Worm (Caenorhabditis elegans) whole organism, late embryonic: Measurements from ENCODE around the gene srt-14.

Experiments
- C08G9.2 ChIP-seq: sonication (generic microtip); optimal IDR thresholded peaks from 2 replicates; lab custom pipeline; 2016; ENCODE audit warnings: mild to moderate bottlenecking, missing genetic modification characterization, moderate library complexity, missing compliant biosample characterization
- K02D7.2 ChIP-seq: sonication (generic microtip); optimal IDR thresholded peaks from 2 replicates; lab custom pipeline; 2017; ENCODE audit warnings: mild to moderate bottlenecking, missing genetic modification characterization, missing compliant biosample characterization
- Y22D7AL.16 ChIP-seq: sonication (generic microtip); optimal IDR thresholded peaks from 2 replicates; lab custom pipeline; 2016; ENCODE audit warnings: missing genetic modification characterization, missing compliant biosample characterization
- ahr-1 ChIP-seq: sonication (generic microtip); optimal IDR thresholded peaks from 2 replicates; lab custom pipeline; 2016; ENCODE audit warnings: missing genetic modification characterization, missing compliant biosample characterization
- ceh-14 ChIP-seq: sonication (generic microtip); optimal IDR thresholded peaks from 2 replicates; lab custom pipeline; 2016; ENCODE audit warnings: missing genotype, missing genetic modification characterization, missing compliant biosample characterization
- ceh-18 ChIP-seq: sonication (generic microtip); optimal IDR thresholded peaks from 2 replicates; lab custom pipeline; 2016; ENCODE audit warnings: missing genetic modification characterization, missing compliant biosample characterization
- ceh-2 ChIP-seq: sonication (generic microtip); optimal IDR thresholded peaks from 2 replicates; lab custom pipeline; 2016; ENCODE audit warnings: missing genotype, missing genetic modification characterization, missing compliant biosample characterization
- ceh-31 ChIP-seq: sonication (generic microtip); optimal IDR thresholded peaks from 2 replicates; lab custom pipeline; 2016; ENCODE audit warnings: missing genetic modification characterization, missing compliant biosample characterization
- ceh-34 ChIP-seq: sonication (generic microtip); optimal IDR thresholded peaks from 2 replicates; lab custom pipeline; 2016; ENCODE audit warnings: mild to moderate bottlenecking, missing genetic modification characterization, missing compliant biosample characterization
- ceh-48 ChIP-seq: sonication (generic microtip); optimal IDR thresholded peaks from 2 replicates; lab custom pipeline; 2016; ENCODE audit warnings: missing genetic modification characterization, inconsistent platforms, missing compliant biosample characterization
- dmd-4 ChIP-seq: sonication (generic microtip); optimal IDR thresholded peaks from 2 replicates; lab custom pipeline; 2016; ENCODE audit warnings: borderline replicate concordance, missing genetic modification characterization, missing compliant biosample characterization
- dve-1 ChIP-seq: sonication (generic microtip); optimal IDR thresholded peaks from 2 replicates; lab custom pipeline; 2017; ENCODE audit warnings: antibody characterized with exemption, mild to moderate bottlenecking, missing genetic modification characterization, missing compliant biosample characterization
- elt-4 ChIP-seq: sonication (generic microtip); optimal IDR thresholded peaks from 2 replicates; lab custom pipeline; 2016; ENCODE audit warnings: missing genetic modification characterization, missing compliant biosample characterization
- ets-4 ChIP-seq: sonication (generic microtip); optimal IDR thresholded peaks from 2 replicates; lab custom pipeline; 2016; ENCODE audit warnings: missing genetic modification characterization, missing compliant biosample characterization
- fkh-10 ChIP-seq: fragments of 150-350 bp; optimal IDR thresholded peaks from 2 replicates; lab custom pipeline; 2014; ENCODE audit warnings: missing biosample characterization, missing genetic modification reagents, missing genetic modification characterization
- fkh-6 ChIP-seq: sonication (generic microtip); optimal IDR thresholded peaks from 2 replicates; lab custom pipeline; 2016; ENCODE audit warnings: missing genetic modification characterization, missing compliant biosample characterization
- hlh-13 ChIP-seq: fragments of 200-800 bp; sonication (Bioruptor generic); optimal IDR thresholded peaks from 2 replicates; lab custom pipeline; 2018; ENCODE audit warnings: mild to moderate bottlenecking, missing genetic modification characterization, missing compliant biosample characterization
- hlh-30 ChIP-seq: sonication (generic microtip); optimal IDR thresholded peaks from 2 replicates; lab custom pipeline; 2017; ENCODE audit warnings: antibody characterized with exemption, missing genetic modification characterization, missing compliant biosample characterization; ENCODE audit not compliant: insufficient read depth
- hlh-6 ChIP-seq: sonication (generic microtip); optimal IDR thresholded peaks from 2 replicates; lab custom pipeline; 2016; ENCODE audit warnings: missing genotype, missing genetic modification characterization, missing compliant biosample characterization
- hlh-8 ChIP-seq: sonication (generic microtip); optimal IDR thresholded peaks from 2 replicates; lab custom pipeline; 2016; ENCODE audit warnings: missing genotype, missing genetic modification characterization, missing compliant biosample characterization
- lim-6 ChIP-seq: sonication (generic microtip); optimal IDR thresholded peaks from 2 replicates; lab custom pipeline; 2016; ENCODE audit warnings: missing genetic modification characterization, missing compliant biosample characterization
- lin-11 ChIP-seq: fragments of 200-800 bp; sonication (Bioruptor generic); optimal IDR thresholded peaks from 2 replicates; lab custom pipeline; 2018; ENCODE audit warnings: mild to moderate bottlenecking, missing genetic modification characterization, missing compliant biosample characterization
- npax-4 ChIP-seq: sonication (generic microtip); optimal IDR thresholded peaks from 2 replicates; lab custom pipeline; 2016; ENCODE audit warnings: missing genetic modification characterization, missing compliant biosample characterization
- pag-3 ChIP-seq: sonication (generic microtip); optimal IDR thresholded peaks from 2 replicates; lab custom pipeline; 2016; ENCODE audit warnings: missing compliant biosample characterization, missing genetic modification characterization, borderline replicate concordance
- pat-9 ChIP-seq: fragments of 200-800 bp; sonication (Bioruptor generic); optimal IDR thresholded peaks from 2 replicates; lab custom pipeline; 2018; ENCODE audit warnings: mild to moderate bottlenecking, missing genetic modification characterization, moderate library complexity, missing compliant biosample characterization
- pax-1 ChIP-seq: fragments of 150-350 bp; optimal IDR thresholded peaks from 2 replicates; lab custom pipeline; 2014; ENCODE audit warnings: missing biosample characterization, missing genetic modification characterization
- pha-2 ChIP-seq: sonication (generic microtip); optimal IDR thresholded peaks from 2 replicates; lab custom pipeline; 2017; ENCODE audit warnings: mild to moderate bottlenecking, missing genetic modification characterization, missing compliant biosample characterization
- pqm-1 ChIP-seq: sonication (generic microtip); optimal IDR thresholded peaks from 2 replicates; lab custom pipeline; 2016; ENCODE audit warnings: missing genetic modification characterization, missing compliant biosample characterization
- pros-1 ChIP-seq: fragments of 150-350 bp; optimal IDR thresholded peaks from 2 replicates; lab custom pipeline; 2014; ENCODE audit warnings: missing biosample characterization, missing genetic modification reagents, missing genetic modification characterization
- ref-2 ChIP-seq: sonication (generic microtip); optimal IDR thresholded peaks from 2 replicates; lab custom pipeline; 2016; ENCODE audit warnings: missing genetic modification characterization, missing compliant biosample characterization
- sox-2 ChIP-seq: fragments of 200-800 bp; sonication (Bioruptor generic); IDR thresholded peaks from 2 replicates; pipeline ENCODE4 v1.3.6; 2022; ENCODE audit warnings: missing genetic modification reagents, missing genetic modification characterization, missing compliant biosample characterization
- syd-9 ChIP-seq: sonication (generic microtip); optimal IDR thresholded peaks from 2 replicates; lab custom pipeline; 2016; ENCODE audit warnings: mild to moderate bottlenecking, missing genetic modification characterization, moderate library complexity, missing compliant biosample characterization
- ttx-3 ChIP-seq: sonication (generic microtip); optimal IDR thresholded peaks from 2 replicates; lab custom pipeline; 2016; ENCODE audit warnings: missing genetic modification reagents, missing genetic modification characterization, missing compliant biosample characterization
- unc-42 ChIP-seq: sonication (generic microtip); optimal IDR thresholded peaks from 2 replicates; lab custom pipeline; 2016; ENCODE audit warnings: missing genotype, missing genetic modification characterization, missing compliant biosample characterization
- ztf-16 ChIP-seq: sonication (generic microtip); optimal IDR thresholded peaks from 2 replicates; lab custom pipeline; 2017; ENCODE audit warnings: missing genetic modification characterization, missing compliant biosample characterization

The srt-14 gene

DNA sequence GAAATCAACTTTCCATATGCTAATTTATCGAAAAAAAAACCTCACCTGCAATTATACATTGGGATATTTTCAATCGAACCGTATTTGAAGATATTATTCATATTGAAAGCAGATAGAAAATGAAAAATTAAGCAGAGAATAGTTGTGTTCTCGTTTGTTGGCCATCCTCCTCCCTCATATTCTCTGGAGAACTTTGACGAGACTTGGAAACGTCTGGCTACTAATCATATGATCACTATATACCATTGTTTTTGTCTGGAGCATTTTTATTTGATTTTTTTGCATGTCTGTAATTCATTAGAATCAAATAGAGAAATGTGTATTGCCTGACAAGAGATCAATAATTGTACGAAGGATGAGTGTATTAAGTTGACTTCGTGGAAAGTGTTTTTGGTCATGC lies 8.1 kb upstream of the srt-14 start, which contains the start of gene srt-35:
srt-35 (minus strand) TSS at position 101 of the 400 bp plus-strand sequence.
- TF ChIP-seq ref-2 (tag; lab: Kevin White, UChicago) = no peak
- no peak for TF ChIP-seq hlh-13 (GFP tag; lab: Kevin White, UChicago)
- TF ChIP-seq C08G9.2 (tag; lab: Kevin White, UChicago) = no peak
- TF ChIP-seq dmd-4 = no peak
- no peak for TF ChIP-seq pros-1 (tag; lab: Kevin White, UChicago)
- TF ChIP-seq Y22D7AL.16 = no peak
- TF ChIP-seq ceh-18 = no peak
- no peak for TF ChIP-seq K02D7.2 (tag; lab: Kevin White, UChicago)
- TF ChIP-seq, all 69 proteins: peak for 0

DNA sequence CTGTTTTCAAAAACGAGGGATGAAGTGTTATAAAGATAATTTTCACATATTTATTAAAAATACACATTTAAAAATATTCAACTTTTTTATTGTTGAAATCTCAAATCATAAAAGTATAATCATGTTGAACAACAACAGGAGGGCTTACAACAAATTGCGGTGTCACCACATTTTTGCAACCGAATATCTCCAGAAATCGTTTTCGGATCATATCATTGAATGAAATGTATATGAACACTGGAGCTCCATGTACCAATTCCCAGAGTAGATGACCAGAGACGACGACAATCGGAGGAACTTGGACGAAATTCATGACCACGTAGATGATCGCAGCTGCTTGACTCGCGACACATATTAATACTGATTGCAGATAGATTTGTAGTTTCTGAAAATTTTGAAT lies 5.0 kb upstream of the srt-14 start:
- TF ChIP-seq syd-9 (tag; lab: Kevin White, UChicago) (no peak), ceh-31 (tag; lab: Kevin White, UChicago) (no peak), elt-4 (tag; lab: Kevin White, UChicago) (no peak), unc-42 (tag; lab: Kevin White, UChicago) (no peak), ceh-34 (tag; lab: Kevin White, UChicago) (no peak), ztf-16 (no peak), ceh-48 (no peak), hlh-8 (tag; lab: Kevin White, UChicago) (no peak), ttx-3 (tag; lab: Kevin White, UChicago) (no peak), ets-4 (tag; lab: Kevin White, UChicago) (no peak), dve-1 (no peak), ref-2 (tag; lab: Kevin White, UChicago) (no peak), Y22D7AL.16 (no peak), ceh-18 (no peak), C08G9.2 (tag; lab: Kevin White, UChicago) (no peak), pag-3 (tag; lab: Kevin White, UChicago) (no peak), fkh-10 (GFP tag; lab: Kevin White, UChicago) (no peak)
- TF ChIP-seq, all 69 proteins: peak for 0

DNA sequence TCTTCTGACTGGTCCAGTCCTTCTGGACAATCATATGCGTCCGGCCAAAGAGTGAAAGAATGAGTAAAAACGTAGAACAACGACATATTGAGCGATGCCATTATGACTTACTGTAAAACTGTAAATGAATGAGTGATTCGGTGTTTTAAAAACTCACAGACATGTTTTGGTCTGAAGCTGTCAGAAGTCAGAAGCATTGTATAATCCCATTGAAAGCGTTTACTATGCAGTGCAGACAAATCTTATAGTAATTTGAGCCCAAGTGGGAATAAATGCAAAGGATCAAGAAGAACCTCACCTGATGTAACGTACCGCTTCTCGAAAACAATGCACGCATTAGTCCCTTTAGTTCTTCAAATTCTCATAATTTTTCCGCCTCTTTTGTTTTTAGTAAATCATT lies 3.7 kb upstream of the srt-14 start, which contains the start of gene srt-3:
srt-3 (minus strand) TSS at position 101 of the 400 bp plus-strand sequence.
- TF ChIP-seq pag-3 (tag; lab: Kevin White, UChicago) = no peak
- TF ChIP-seq Y22D7AL.16 = no peak
- TF ChIP-seq lim-6 = no peak
- TF ChIP-seq hlh-6 (tag; lab: Kevin White, UChicago) = no peak
- no peak for TF ChIP-seq fkh-6 (tag; lab: Kevin White, UChicago)
- no peak for TF ChIP-seq lin-11 (tag; lab: Kevin White, UChicago)
- no peak for TF ChIP-seq ahr-1
- no peak for TF ChIP-seq ceh-2 (tag; lab: Kevin White, UChicago)
- no peak for TF ChIP-seq ceh-34 (tag; lab: Kevin White, UChicago)
- no peak for TF ChIP-seq ets-4 (tag; lab: Kevin White, UChicago)

DNA sequence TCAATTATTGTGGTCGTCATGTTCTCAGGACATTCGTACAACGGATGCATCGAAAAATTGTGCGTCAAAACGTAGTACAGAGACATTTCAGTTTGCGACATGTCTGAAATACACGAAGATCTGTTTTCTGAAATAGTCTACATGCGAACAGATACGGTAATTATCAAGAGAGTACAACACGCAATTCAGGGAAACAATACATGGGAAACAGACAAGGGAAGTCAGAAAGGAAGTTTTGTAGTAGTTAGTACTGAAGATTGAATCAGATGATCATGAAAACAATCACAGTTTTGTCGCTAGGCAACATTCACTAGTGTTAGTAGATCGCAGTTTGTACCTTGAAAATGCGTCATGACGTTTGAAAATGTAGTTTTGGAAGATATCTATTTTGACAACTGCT lies 6.3 kb downstream of the srt-14 start, which contains the start of gene srt-13:
srt-13 (minus strand) TSS at position 101 of the 400 bp plus-strand sequence.
- TF ChIP-seq pros-1 (tag; lab: Kevin White, UChicago) (no peak), sox-2 (GFP tag; lab: Robert Waterston, UW) (no peak)

DNA sequence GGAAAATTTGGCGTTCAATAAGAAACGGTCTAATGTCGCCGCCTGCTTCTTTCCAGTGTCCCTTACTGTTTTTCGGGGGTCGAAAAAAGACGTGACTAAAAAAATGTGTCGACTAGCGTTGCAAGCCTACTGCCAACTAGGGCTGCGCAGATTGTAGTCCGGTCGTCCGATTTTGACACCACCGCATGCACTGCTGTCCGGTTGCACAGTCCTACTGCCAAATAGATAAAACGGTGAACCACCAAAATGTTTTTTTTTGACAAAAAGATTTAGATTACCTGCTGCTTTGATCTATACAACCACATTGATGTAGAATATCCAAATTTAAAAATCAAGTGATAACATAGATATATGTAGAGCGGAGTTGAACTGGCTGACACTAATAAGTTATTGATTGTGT lies 8.0 kb downstream of the srt-14 start:
- TF ChIP-seq ztf-16 (no peak), ets-4 (tag; lab: Kevin White, UChicago) (no peak), lim-6 (no peak), ceh-31 (tag; lab: Kevin White, UChicago) (no peak), pqm-1 (tag; lab: Kevin White, UChicago) (no peak), ceh-14 (tag; lab: Kevin White, UChicago) (no peak), lin-11 (tag; lab: Kevin White, UChicago) (no peak), pros-1 (tag; lab: Kevin White, UChicago) (no peak), pax-1 (no peak), ref-2 (tag; lab: Kevin White, UChicago) (no peak), npax-4 (tag; lab: Kevin White, UChicago) (no peak), ahr-1 (no peak), ceh-18 (no peak), pat-9 (tag; lab: Kevin White, UChicago) (no peak), hlh-30 (no peak), pha-2 (tag; lab: Kevin White, UChicago) (no peak)
